Worm (Caenorhabditis elegans) whole organism, early embryonic: ENCODE measurements around the gene pax-1.

Experiments
- aly-1 ChIP-seq: sonication (generic microtip); optimal IDR thresholded peaks from 2 replicates; lab custom pipeline; 2016; ENCODE audit warnings: missing genetic modification characterization, missing compliant biosample characterization
- sea-1 ChIP-seq: fragments of 200-800 bp; sonication (Bioruptor generic); conservative IDR thresholded peaks from 2 replicates; pipeline ENCODE4 v1.3.6; 2022; ENCODE audit warnings: missing genetic modification characterization, missing compliant biosample characterization

DNA sequence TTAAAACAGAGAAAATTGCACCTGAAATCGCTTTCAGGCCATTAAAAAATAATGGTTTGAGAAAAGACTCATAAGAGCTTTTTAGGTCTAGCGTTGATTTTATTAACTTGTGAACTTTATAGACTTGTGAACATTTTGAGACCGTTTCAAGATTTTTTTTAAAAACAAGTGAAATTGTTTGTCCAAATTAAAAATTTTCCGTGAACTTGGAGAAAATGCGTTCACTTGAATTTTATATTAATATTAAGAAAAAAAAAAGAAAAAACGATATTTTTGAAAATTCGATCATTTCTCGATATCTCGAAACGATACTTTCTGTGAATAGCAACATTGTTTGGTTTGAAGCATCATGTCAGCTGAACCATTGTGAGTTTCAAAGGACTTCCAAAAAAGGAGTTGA, 34.3 kb upstream of the pax-1 start, which contains the start of gene F20D6.1:
- TF ChIP-seq sea-1 (GFP tag; lab: Robert Waterston, UW), result no peak
- no peak for TF ChIP-seq aly-1 (tag; lab: Kevin White, UChicago)
